Worm (Caenorhabditis elegans) whole organism, L3 larva: ENCODE data around the gene idh-1.
A peak's percentile ranks its signal among the peaks of the same experiment; 100 is the strongest.

ENCODE experiments used
- R02D3.7 ChIP-seq: fragments of 150-350 bp; optimal IDR thresholded peaks from 2 replicates; lab custom pipeline; 2014; ENCODE audit warnings: missing biosample characterization, missing genetic modification characterization
- fos-1 ChIP-seq: fragments of 150-350 bp; optimal IDR thresholded peaks from 2 replicates; lab custom pipeline; 2014; ENCODE audit warnings: missing biosample characterization, missing genetic modification characterization
- mdl-1 ChIP-seq: fragments of 150-350 bp; optimal IDR thresholded peaks from 2 replicates; lab custom pipeline; 2014; ENCODE audit warnings: missing biosample characterization, missing genetic modification characterization
- nhr-11 ChIP-seq: fragments of 150-350 bp; optimal IDR thresholded peaks from 2 replicates; lab custom pipeline; 2014; ENCODE audit warnings: missing biosample characterization, missing genetic modification characterization
- nhr-12 ChIP-seq: fragments of 150-350 bp; optimal IDR thresholded peaks from 2 replicates; lab custom pipeline; 2014; ENCODE audit warnings: missing biosample characterization, missing genetic modification characterization
- nhr-77 ChIP-seq: fragments of 150-350 bp; optimal IDR thresholded peaks from 2 replicates; lab custom pipeline; 2014; ENCODE audit warnings: missing biosample characterization, missing genetic modification characterization
- pha-4 ChIP-seq: fragments of 150-350 bp; optimal IDR thresholded peaks from 2 replicates; lab custom pipeline; 2014; ENCODE audit warnings: missing biosample characterization, missing genetic modification reagents, missing genetic modification characterization
- pqm-1 ChIP-seq: fragments of 150-350 bp; optimal IDR thresholded peaks from 2 replicates; lab custom pipeline; 2017; ENCODE audit warnings: missing biosample characterization, missing genetic modification characterization, inconsistent platforms

DNA sequence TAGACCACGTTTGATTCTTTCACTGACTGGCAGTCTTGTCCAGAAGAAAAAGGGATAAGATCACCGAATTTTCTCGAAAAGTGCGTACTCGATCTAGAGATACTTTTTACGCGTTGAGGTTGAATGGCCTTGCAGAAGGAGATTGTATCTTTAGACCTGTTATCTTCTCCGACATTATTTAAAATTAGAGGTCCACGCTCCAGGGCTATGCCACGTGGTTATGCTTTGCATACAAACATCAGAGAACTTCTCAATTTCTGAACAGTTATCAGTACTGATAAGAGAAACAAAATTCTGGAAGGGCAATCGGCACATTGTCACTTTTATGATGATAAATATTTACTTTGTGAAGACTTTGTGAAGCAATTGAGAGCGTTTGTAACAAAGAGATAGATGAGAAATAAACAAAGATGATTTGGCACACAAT, 1.2 kb upstream of the idh-1 start:
- peak; percentile 58 for TF ChIP-seq fos-1 (tag; lab: Kevin White, UChicago)
- TF ChIP-seq nhr-12: no peak
- TF ChIP-seq pha-4 (tag; lab: Kevin White, UChicago): peak; percentile 99
- no peak for TF ChIP-seq R02D3.7 (tag; lab: Kevin White, UChicago)
- TF ChIP-seq mdl-1 (tag; lab: Kevin White, UChicago): peak; percentile 35
- peak; percentile 96 for TF ChIP-seq pqm-1
- no peak for TF ChIP-seq nhr-77 (tag; lab: Kevin White, UChicago)
- no peak for TF ChIP-seq nhr-11 (tag; lab: Kevin White, UChicago)
